Worm (Caenorhabditis elegans) whole organism, L3 larva: Measurements from ENCODE around the gene F53H4.2.
A peak's percentile ranks its signal among the peaks of the same experiment; 100 is the strongest.

Experiments used
- ceh-82 ChIP-seq: fragments of 150-350 bp; optimal IDR thresholded peaks from 2 replicates; lab custom pipeline; 2014; ENCODE audit warnings: missing biosample characterization, missing genetic modification characterization
- egl-27 ChIP-seq: sonication (generic microtip); optimal IDR thresholded peaks from 4 replicates; lab custom pipeline; 2017; ENCODE audit warnings: missing biosample characterization, missing genetic modification reagents, missing genetic modification characterization
- elt-3 ChIP-seq, 3 experiments: fragments of 150-350 bp in 1 of 3; sonication (generic microtip) in 2 of 3; optimal IDR thresholded peaks; 2 replicates in 2 of 3; 4 replicates in 1 of 3; lab custom pipeline; 2014 to 2017; ENCODE audit warnings: missing biosample characterization in 3 of 3, missing genetic modification characterization in 3 of 3
- fkh-10 ChIP-seq: sonication (generic microtip); optimal IDR thresholded peaks from 2 replicates; lab custom pipeline; 2017; ENCODE audit warnings: missing biosample characterization, missing genetic modification reagents, missing genetic modification characterization
- fos-1 ChIP-seq: fragments of 150-350 bp; optimal IDR thresholded peaks from 2 replicates; lab custom pipeline; 2014; ENCODE audit warnings: missing biosample characterization, missing genetic modification characterization
- lin-15B ChIP-seq: fragments of 150-350 bp; optimal IDR thresholded peaks from 2 replicates; lab custom pipeline; 2014; ENCODE audit warnings: missing biosample characterization, missing genetic modification characterization
- nhr-25 ChIP-seq: sonication (generic microtip); optimal IDR thresholded peaks from 2 replicates; lab custom pipeline; 2017; ENCODE audit warnings: missing biosample characterization, missing genetic modification characterization
- nhr-76 ChIP-seq: fragments of 150-350 bp; sonication (generic microtip); optimal IDR thresholded peaks from 5 replicates; lab custom pipeline; 2014; ENCODE audit warnings: missing biosample characterization, missing genetic modification characterization
- nhr-77 ChIP-seq: fragments of 150-350 bp; optimal IDR thresholded peaks from 2 replicates; lab custom pipeline; 2014; ENCODE audit warnings: missing biosample characterization, missing genetic modification characterization
- unc-62 ChIP-seq: fragments of 150-350 bp; sonication (generic microtip); optimal IDR thresholded peaks from 4 replicates; lab custom pipeline; 2014; ENCODE audit warnings: missing biosample characterization, missing genetic modification reagents, missing genetic modification characterization
- ztf-11 ChIP-seq: fragments of 150-350 bp; optimal IDR thresholded peaks from 2 replicates; lab custom pipeline; 2014; ENCODE audit warnings: missing biosample characterization, missing genetic modification characterization

ce11 chrX:15842492-15842891 is 14.5 kb upstream of the F53H4.2 start:
- no peak for TF ChIP-seq elt-3 (tag; optimal IDR thresholded peaks at IDR 0.05; lab: Kevin White, UChicago)
- no peak for TF ChIP-seq nhr-25 (tag; lab: Kevin White, UChicago)
- TF ChIP-seq nhr-76 (tag; lab: Kevin White, UChicago), result no peak
- TF ChIP-seq lin-15B, result no peak
- peak; percentile 47 for TF ChIP-seq nhr-77
- no peak for TF ChIP-seq ceh-82 (tag; lab: Kevin White, UChicago)
- TF ChIP-seq egl-27 (tag; lab: Kevin White, UChicago), result no peak
- TF ChIP-seq fos-1 (tag; lab: Kevin White, UChicago), result no peak
- TF ChIP-seq ztf-11 (tag; lab: Kevin White, UChicago), result no peak
- TF ChIP-seq unc-62 (GFP tag; lab: Kevin White, UChicago), result no peak
- no peak for TF ChIP-seq fkh-10
